Worm (Caenorhabditis elegans): ENCODE results near the gene cdgs-1.
A peak's percentile ranks its signal among the peaks of the same experiment; 100 is the strongest.

cdgs-1 gene

DNA sequence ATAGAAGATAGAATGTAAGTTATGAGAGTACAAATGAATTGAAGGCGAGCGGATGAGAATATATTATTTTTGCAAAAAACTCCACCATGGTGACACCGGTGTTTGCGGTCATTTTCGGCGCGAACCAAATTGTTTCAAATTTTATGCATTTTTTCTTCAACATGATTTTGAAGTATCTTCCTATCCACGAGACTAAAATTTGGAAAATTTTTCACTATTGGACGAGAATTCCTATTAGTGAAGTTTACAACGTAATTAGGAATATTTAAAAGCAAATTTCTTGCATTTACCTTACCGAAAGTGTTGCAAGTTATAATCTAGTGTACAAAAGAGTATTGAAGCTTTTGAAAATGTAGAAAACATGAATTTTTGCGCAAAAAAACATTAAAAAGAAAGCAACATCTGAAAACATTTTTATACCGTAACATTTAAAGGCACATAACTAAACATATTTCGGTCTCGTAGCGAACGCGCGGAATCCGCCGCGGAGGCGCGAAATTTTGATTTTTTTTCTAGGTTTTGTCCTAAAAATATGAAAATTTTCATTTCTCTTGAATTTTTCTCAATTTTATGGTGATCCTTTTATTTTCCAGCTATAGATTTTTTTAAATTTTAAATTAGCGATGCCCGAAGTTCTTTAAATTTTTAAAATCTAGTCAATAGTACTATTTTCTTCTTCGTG is 19.0 kb downstream of the cdgs-1 start, which contains the start of gene sgo-1:
TSS of gene sgo-1 (minus strand) at position 51 of the 682 bp plus-strand sequence.
- TF ChIP-seq pha-4 (tag; optimal IDR thresholded peaks at IDR 0.05) (no peak), lim-6 (tag; optimal IDR thresholded peaks at IDR 0.05) (no peak), T23F11.4 (GFP tag; optimal IDR thresholded peaks at IDR 0.05) (no peak), pax-1 (tag; optimal IDR thresholded peaks at IDR 0.05) (no peak), ets-4 (tag; optimal IDR thresholded peaks at IDR 0.05) (no peak), nfya-1 (tag; optimal IDR thresholded peaks at IDR 0.05) (no peak)

DNA sequence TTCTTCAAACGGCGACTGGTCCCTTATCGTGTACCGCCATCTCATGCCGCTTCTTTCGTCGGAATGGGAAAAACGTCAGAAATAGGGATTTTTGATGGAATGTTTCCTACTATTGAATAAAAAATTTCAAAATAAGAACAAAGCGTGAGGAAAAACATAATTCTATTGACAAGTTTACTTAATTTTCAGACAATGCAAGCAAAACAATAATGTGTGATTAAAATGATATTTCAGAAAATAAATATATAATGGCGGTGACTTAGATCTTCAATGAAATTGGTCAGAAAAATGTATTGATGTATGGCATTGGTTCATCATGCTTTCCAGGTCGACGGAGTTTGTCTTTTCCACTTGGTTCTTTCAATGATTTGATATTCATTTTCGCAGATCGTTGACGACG is 20.8 kb downstream of the cdgs-1 start, which contains the start of gene ntp-1:
TSS of gene ntp-1 (minus strand) at position 101 of the 400 bp plus-strand sequence.
- TF ChIP-seq tbx-2 (tag; optimal IDR thresholded peaks at IDR 0.05), result no peak
- TF ChIP-seq ceh-34 (tag; optimal IDR thresholded peaks at IDR 0.05), result no peak

DNA sequence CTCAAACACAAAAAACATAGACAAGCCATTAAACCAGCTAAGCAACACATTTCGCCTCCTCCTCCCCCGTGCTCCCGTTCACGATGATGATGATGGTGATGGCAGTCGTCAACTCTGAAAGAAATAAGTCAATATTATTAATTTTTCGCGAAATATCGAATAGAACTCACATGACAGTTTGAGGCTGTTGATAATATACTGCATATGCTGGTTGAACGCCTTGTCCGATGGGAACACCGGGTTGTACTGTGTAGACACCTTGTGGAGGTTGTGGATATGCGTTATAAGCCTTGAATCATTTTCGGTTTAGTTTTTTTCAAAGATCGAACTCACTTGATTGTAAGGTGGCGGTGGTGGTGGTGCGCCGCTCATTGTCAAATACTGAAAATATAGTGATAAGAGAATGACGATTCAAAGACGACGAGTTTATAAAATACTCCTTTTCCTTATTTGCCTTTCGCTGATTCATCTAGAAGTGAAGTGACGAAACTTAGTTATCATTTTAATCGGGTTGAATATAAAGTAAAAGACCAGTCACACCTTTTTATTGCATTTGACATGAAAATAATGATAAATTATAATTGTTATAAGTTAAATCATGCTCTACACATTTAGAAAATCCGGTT is 23.6 kb downstream of the cdgs-1 start, which contains the start of gene C33H5.13:
TSS of gene C33H5.13 (minus strand) at position 443 of the 626 bp plus-strand sequence.
- TF ChIP-seq sdc-2 (tag; optimal IDR thresholded peaks at IDR 0.05), result no peak
- no peak for TF ChIP-seq fkh-6 (tag; optimal IDR thresholded peaks at IDR 0.05)
- TF ChIP-seq rnt-1 (tag; optimal IDR thresholded peaks at IDR 0.05), result no peak
- no peak for TF ChIP-seq Y22D7AL.16 (tag; optimal IDR thresholded peaks at IDR 0.05)
- TF ChIP-seq pax-1 (tag; optimal IDR thresholded peaks at IDR 0.05), result no peak
- TF ChIP-seq hlh-8 (tag; optimal IDR thresholded peaks at IDR 0.05), result no peak
- no peak for TF ChIP-seq ceh-34 (tag; optimal IDR thresholded peaks at IDR 0.05)
- TF ChIP-seq ref-2 (tag; optimal IDR thresholded peaks at IDR 0.05), result no peak
- TF ChIP-seq hlh-15 (tag; optimal IDR thresholded peaks at IDR 0.05), result no peak
- TF ChIP-seq unc-55 (GFP tag; optimal IDR thresholded peaks at IDR 0.05), result no peak
- no peak for TF ChIP-seq hlh-13 (GFP tag; optimal IDR thresholded peaks at IDR 0.05)

DNA sequence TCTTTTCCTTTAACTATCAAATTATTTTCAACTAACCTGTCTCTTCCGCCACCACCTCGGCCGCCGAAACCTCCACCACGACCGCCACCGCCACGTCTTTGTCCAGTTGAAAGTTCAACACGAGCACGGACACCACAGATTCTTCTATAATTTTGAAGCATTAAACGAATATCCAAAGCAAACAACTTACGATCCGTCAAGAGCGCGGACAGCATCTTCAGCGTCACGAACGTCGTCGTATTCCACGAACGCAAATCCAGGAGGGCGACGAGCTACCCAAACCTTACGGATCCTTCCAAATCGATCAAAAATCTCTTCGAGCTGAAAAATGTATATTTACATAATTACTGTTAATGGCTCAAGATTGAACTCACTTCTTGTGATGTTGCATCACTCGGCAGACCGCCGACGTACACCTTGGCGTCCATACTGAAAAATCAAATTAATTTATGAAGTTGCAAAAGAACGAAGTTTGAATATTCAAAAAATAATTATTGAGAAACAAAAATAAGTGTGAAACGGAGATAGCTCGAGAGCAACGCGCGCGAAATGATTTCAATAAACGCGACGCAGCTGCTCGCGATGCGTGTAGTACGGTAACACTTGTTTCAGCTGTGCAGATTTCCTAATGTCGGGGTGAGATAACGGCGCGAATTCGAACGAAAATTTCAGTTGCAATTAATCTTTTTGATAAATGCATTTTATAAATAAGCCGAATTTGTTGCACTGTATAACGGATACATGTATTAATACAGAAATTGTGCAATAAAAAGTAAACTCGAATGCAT is 24.5 kb downstream of the cdgs-1 start, which contains the start of gene rsp-6:
TSS of gene rsp-6 (minus strand) at position 429 of the 788 bp plus-strand sequence.
- TF ChIP-seq ceh-14 (tag; optimal IDR thresholded peaks at IDR 0.05) (peak; percentile 52), ceh-48 (tag; optimal IDR thresholded peaks at IDR 0.05) (peak; percentile 9), ceh-31 (tag; optimal IDR thresholded peaks at IDR 0.05) (peak; percentile 82), nhr-232 (tag; optimal IDR thresholded peaks at IDR 0.05) (no peak), pha-4 (tag; optimal IDR thresholded peaks at IDR 0.05) (no peak), pag-3 (tag; optimal IDR thresholded peaks at IDR 0.05; ENCODE audit: borderline replicate concordance) (no peak), dve-1 (tag; optimal IDR thresholded peaks at IDR 0.05) (peak; percentile 75), tbx-2 (tag; optimal IDR thresholded peaks at IDR 0.05) (peak; percentile 79), ref-2 (tag; optimal IDR thresholded peaks at IDR 0.05) (peak; percentile 53), ceh-34 (tag; optimal IDR thresholded peaks at IDR 0.05) (peak; percentile 47), Y22D7AL.16 (tag; optimal IDR thresholded peaks at IDR 0.05) (no peak), nfya-1 (tag; optimal IDR thresholded peaks at IDR 0.05) (peak; percentile 95), hlh-30 (tag; optimal IDR thresholded peaks at IDR 0.05; ENCODE audit: insufficient read depth) (peak; percentile 25), dmd-4 (tag; optimal IDR thresholded peaks at IDR 0.05; ENCODE audit: borderline replicate concordance) (no peak), pax-1 (tag; optimal IDR thresholded peaks at IDR 0.05) (no peak), unc-42 (tag; optimal IDR thresholded peaks at IDR 0.05) (peak; percentile 88), hlh-6 (tag; optimal IDR thresholded peaks at IDR 0.05) (no peak), sdc-2 (tag; optimal IDR thresholded peaks at IDR 0.05) (no peak), unc-86 (tag; optimal IDR thresholded peaks at IDR 0.05) (peak; percentile 60), ceh-18 (tag; optimal IDR thresholded peaks at IDR 0.05) (peak; percentile 71), elt-2 (tag; optimal IDR thresholded peaks at IDR 0.05) (peak; percentile 73), unc-55 (GFP tag; optimal IDR thresholded peaks at IDR 0.05) (peak; percentile 83)

All from whole organism, late embryonic.